Fruit fly (Drosophila melanogaster) whole organism, prepupa: Measurements from ENCODE around the gene mew.
"Not testable (repeated sequence)": the region's sequence is repeated elsewhere in the genome, so short reads cannot be mapped to it uniquely, and the experiment has no call there.

Experiments
- OdsH ChIP-seq: fragments of 200-800 bp; sonication (Bioruptor generic); optimal IDR thresholded peaks from 3 replicates; lab custom pipeline; 2016; ENCODE audit warnings: missing biosample characterization, missing genetic modification characterization
- net ChIP-seq: fragments of 200-800 bp; sonication (Bioruptor generic); optimal IDR thresholded peaks from 3 replicates; lab custom pipeline; 2016; ENCODE audit warnings: missing biosample characterization, missing genetic modification characterization

- TF ChIP-seq OdsH, net (GFP tag; lab: Kevin White, UChicago): not testable (repeated sequence)
Observed at dm6 chrX:13184178-13184577, 74.1 kb downstream of the mew start, which contains the start of gene CG32641.
